Worm (Caenorhabditis elegans): ENCODE measurements around the gene T13C2.7.

ce11 chrII:6750929-6751328, 28.3 kb upstream of the T13C2.7 start, which contains the start of gene F41G3.20:
- TF ChIP-seq lin-11 (tag; optimal IDR thresholded peaks at IDR 0.05) (no peak), mec-3 (tag; optimal IDR thresholded peaks at IDR 0.05; ENCODE audit: borderline replicate concordance) (no peak), ama-1 (optimal IDR thresholded peaks at IDR 0.05) (no peak), ceh-9 (tag; optimal IDR thresholded peaks at IDR 0.05) (no peak), unc-55 (GFP tag; optimal IDR thresholded peaks at IDR 0.05) (no peak), fax-1 (tag; optimal IDR thresholded peaks at IDR 0.05) (no peak), fkh-10 (GFP tag; optimal IDR thresholded peaks at IDR 0.05) (no peak), T23F11.4 (GFP tag; optimal IDR thresholded peaks at IDR 0.05) (no peak), che-1 (tag; optimal IDR thresholded peaks at IDR 0.05) (no peak), ztf-16 (tag; optimal IDR thresholded peaks at IDR 0.05) (no peak), zip-5 (tag; optimal IDR thresholded peaks at IDR 0.05) (no peak)

Data from whole organism, late embryonic.